Fruit fly (Drosophila melanogaster): ENCODE data around the gene CG44290.

CG44290 gene

dm6 chr3R:27421810-27422209 is 18.9 kb downstream of the CG44290 start (continued):
- no peak for TF ChIP-seq CG6683 (GFP tag; optimal IDR thresholded peaks at IDR 0.05)
- TF ChIP-seq CG11504 (tag; optimal IDR thresholded peaks at IDR 0.05): peak; percentile 56
- TF ChIP-seq hb (GFP tag; IDR thresholded peaks at IDR 0.05; ENCODE audit: partially characterized antibody): no peak
- no peak for TF ChIP-seq NK7.1 (GFP tag; optimal IDR thresholded peaks at IDR 0.05)
- no peak for TF ChIP-seq CG10462 (GFP tag; optimal IDR thresholded peaks at IDR 0.05)
- TF ChIP-seq Lpt (GFP tag; optimal IDR thresholded peaks at IDR 0.05): no peak
- TF ChIP-seq croc (GFP tag; conservative IDR thresholded peaks at IDR 0.05): no peak
- TF ChIP-seq crol (GFP tag; IDR thresholded peaks at IDR 0.05): no peak
- peak; percentile 55 for TF ChIP-seq Sox102F (GFP tag; optimal IDR thresholded peaks at IDR 0.05)
- no peak for TF ChIP-seq p53 (GFP tag; optimal IDR thresholded peaks at IDR 0.05)
- no peak for TF ChIP-seq CG6175 (GFP tag; IDR thresholded peaks at IDR 0.05)
- 0 out of 2 replicates have a peak, but pooled peaks have one; percentile 7 for TF ChIP-seq ap (GFP tag; IDR thresholded peaks at IDR 0.05)
- peak; percentile 7; the same call in 1 of the 2 replicates for TF ChIP-seq esg (GFP tag; conservative IDR thresholded peaks at IDR 0.05)
- TF ChIP-seq CG18764 (GFP tag; optimal IDR thresholded peaks at IDR 0.05): no peak
- TF ChIP-seq Med (GFP tag): peak; percentile 78
- no peak for TF ChIP-seq NfI (GFP tag; optimal IDR thresholded peaks at IDR 0.05)
- peak; percentile 14 for TF ChIP-seq Oli (tag; optimal IDR thresholded peaks at IDR 0.05)
- no peak for TF ChIP-seq dm (GFP tag; optimal IDR thresholded peaks at IDR 0.05)
- peak; percentile 19 for TF ChIP-seq Hsf (GFP tag; optimal IDR thresholded peaks at IDR 0.05)
- peak; percentile 78 for TF ChIP-seq Ets65A (GFP tag)
- no peak for TF ChIP-seq mam (GFP tag; optimal IDR thresholded peaks at IDR 0.05)
- TF ChIP-seq mld (GFP tag; IDR thresholded peaks at IDR 0.05; ENCODE audit: partially characterized antibody): no peak
- no peak for TF ChIP-seq YL-1 (GFP tag; optimal IDR thresholded peaks at IDR 0.05)
- no peak for TF ChIP-seq Mrtf (GFP tag; IDR thresholded peaks at IDR 0.05)
- peak; percentile 23 to 35 for TF ChIP-seq dpn (GFP tag; optimal IDR thresholded peaks at IDR 0.05)
- TF ChIP-seq CG5180 (GFP tag; optimal IDR thresholded peaks at IDR 0.05): no peak
- TF ChIP-seq row (GFP tag; IDR thresholded peaks at IDR 0.05): peak; percentile 43; the same call in 1 of the 3 replicates
- TF ChIP-seq corto (GFP tag; optimal IDR thresholded peaks at IDR 0.05): no peak
- no peak for TF ChIP-seq az2 (GFP tag; optimal IDR thresholded peaks at IDR 0.05)
- TF ChIP-seq bsh (GFP tag; optimal IDR thresholded peaks at IDR 0.05): peak in 1 of 2 experiments; percentile 33
- no peak for TF ChIP-seq CG12155 (GFP tag; optimal IDR thresholded peaks at IDR 0.05)
- TF ChIP-seq CG14014 (GFP tag; IDR thresholded peaks at IDR 0.05): peak; percentile 42; the same call in 1 of the 2 replicates
- no peak for TF ChIP-seq Aef1 (GFP tag; IDR thresholded peaks at IDR 0.05)
- peak; percentile 4 for TF ChIP-seq pum (GFP tag; optimal IDR thresholded peaks at IDR 0.05)
- TF ChIP-seq sd (tag; optimal IDR thresholded peaks at IDR 0.05): peak; percentile 3
- TF ChIP-seq ttk (GFP tag; IDR thresholded peaks at IDR 0.05): 0 out of 2 replicates have a peak, but pooled peaks have one; percentile 17
- TF ChIP-seq so (GFP tag; IDR thresholded peaks at IDR 0.05): no peak
- no peak for TF ChIP-seq Atf-2 (GFP tag; optimal IDR thresholded peaks at IDR 0.05)
- TF ChIP-seq CG8359 (GFP tag; optimal IDR thresholded peaks at IDR 0.05; ENCODE audit: borderline replicate concordance): no peak
- no peak for TF ChIP-seq CG13624 (GFP tag; optimal IDR thresholded peaks at IDR 0.05)
- TF ChIP-seq stwl (tag; optimal IDR thresholded peaks at IDR 0.05): no peak
- TF ChIP-seq CG30020 (tag; optimal IDR thresholded peaks at IDR 0.05): no peak
- TF ChIP-seq cwo (GFP tag; optimal IDR thresholded peaks at IDR 0.05): peak; percentile 10
- TF ChIP-seq ind (GFP tag; optimal IDR thresholded peaks at IDR 0.05): peak; percentile 28
- peak; percentile 43 for TF ChIP-seq dmrt99B (tag; optimal IDR thresholded peaks at IDR 0.05)
- no peak for TF ChIP-seq C15 (GFP tag; IDR thresholded peaks at IDR 0.05)
- TF ChIP-seq sisA (GFP tag; IDR thresholded peaks at IDR 0.05): peak; percentile 29; the same call in 1 of the 2 replicates
- no peak for TF ChIP-seq insv (GFP tag; optimal IDR thresholded peaks at IDR 0.05)
- no peak for TF ChIP-seq CG6854 (GFP tag; optimal IDR thresholded peaks at IDR 0.05)
- 0 out of 2 replicates have a peak, but pooled peaks have one; percentile 16 for TF ChIP-seq Rfx (GFP tag; IDR thresholded peaks at IDR 0.05)
- peak; percentile 18; the same call in 1 of the 2 replicates for TF ChIP-seq CG32532 (GFP tag; IDR thresholded peaks at IDR 0.05)
